Worm (Caenorhabditis elegans): ENCODE measurements around the gene twk-32.

DNA sequence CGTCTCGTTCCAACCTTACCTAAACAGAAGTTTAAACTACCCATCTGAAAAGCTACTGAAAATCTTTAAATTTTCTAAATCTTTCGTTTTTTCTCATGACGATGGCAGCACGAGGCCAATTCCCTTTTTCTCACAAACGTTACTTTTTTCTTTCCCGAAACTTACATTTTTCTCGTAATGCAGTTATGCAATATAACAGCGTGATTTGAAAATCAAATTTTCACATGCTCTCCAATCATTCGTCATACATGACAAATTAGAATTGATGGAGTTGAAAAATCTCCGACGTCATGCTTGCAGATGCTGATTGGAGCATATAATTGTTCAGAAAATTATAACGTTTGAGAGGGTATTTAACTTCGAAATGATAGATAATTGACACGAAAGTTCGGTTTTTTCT lies 32.7 kb upstream of the twk-32 start:
- TF ChIP-seq flt-1 (GFP tag; IDR thresholded peaks at IDR 0.05) (no peak), T22C8.4 (GFP tag; IDR thresholded peaks at IDR 0.05) (no peak), tab-1 (GFP tag; IDR thresholded peaks at IDR 0.05) (no peak), klf-2 (GFP tag; conservative IDR thresholded peaks at IDR 0.05) (no peak), ref-1 (GFP tag; conservative IDR thresholded peaks at IDR 0.05) (no peak), ztf-29 (GFP tag; IDR thresholded peaks at IDR 0.05) (no peak)

All from whole organism, midembryonic.